Worm (Caenorhabditis elegans) whole organism, midembryonic: ENCODE measurements around the gene clec-168.

ENCODE experiments used
- T22C8.4 ChIP-seq: fragments of 200-800 bp; sonication (Bioruptor generic); IDR thresholded peaks from 2 replicates; pipeline ENCODE4 v1.3.6; 2022; ENCODE audit warnings: missing genetic modification characterization, missing compliant biosample characterization
- cog-1 ChIP-seq: sonication (generic microtip); optimal IDR thresholded peaks from 2 replicates; lab custom pipeline; 2016; ENCODE audit warnings: missing genetic modification characterization, missing compliant biosample characterization
- flt-1 ChIP-seq: fragments of 200-800 bp; sonication (Bioruptor generic); IDR thresholded peaks from 2 replicates; pipeline ENCODE4 v1.3.6; 2022; ENCODE audit warnings: missing genetic modification characterization, missing compliant biosample characterization
- klf-2 ChIP-seq: fragments of 200-800 bp; sonication (Bioruptor generic); conservative IDR thresholded peaks from 2 replicates; pipeline ENCODE4 v1.3.6; 2022; ENCODE audit warnings: missing genetic modification reagents, missing genetic modification characterization, missing compliant biosample characterization
- med-1 ChIP-seq: sonication (generic microtip); optimal IDR thresholded peaks from 2 replicates; lab custom pipeline; 2017; ENCODE audit warnings: missing genetic modification characterization, mild to moderate bottlenecking, missing compliant biosample characterization, antibody characterized with exemption, missing genetic modification reagents; ENCODE audit not compliant: insufficient read depth
- ref-1 ChIP-seq: fragments of 200-800 bp; sonication (Bioruptor generic); conservative IDR thresholded peaks from 2 replicates; pipeline ENCODE4 v1.3.6; 2022; ENCODE audit warnings: missing genetic modification reagents, missing genetic modification characterization, missing compliant biosample characterization
- tab-1 ChIP-seq: fragments of 200-800 bp; sonication (Bioruptor generic); IDR thresholded peaks from 2 replicates; pipeline ENCODE4 v1.3.6; 2022; ENCODE audit warnings: missing genetic modification characterization, missing compliant biosample characterization
- ztf-23 ChIP-seq: fragments of 200-800 bp; sonication (Bioruptor generic); IDR thresholded peaks from 2 replicates; pipeline ENCODE4 v1.3.6; 2022; ENCODE audit warnings: missing genetic modification reagents, missing genetic modification characterization, missing compliant biosample characterization
- ztf-29 ChIP-seq: fragments of 200-800 bp; sonication (Bioruptor generic); IDR thresholded peaks from 2 replicates; pipeline ENCODE4 v1.3.6; 2022; ENCODE audit warnings: missing genetic modification reagents, missing genetic modification characterization, missing compliant biosample characterization

The clec-168 gene

ce11 chrIV:1266724-1267123 is 10.0 kb downstream of the clec-168 start, which contains the start of gene clec-170:
clec-170 (plus strand) TSS chrIV:1266866.
- TF ChIP-seq ref-1 (GFP tag; lab: Robert Waterston, UW), result no peak
- no peak for TF ChIP-seq flt-1 (GFP tag; lab: Robert Waterston, UW)
- TF ChIP-seq cog-1 (tag; lab: Kevin White, UChicago), result no peak
- TF ChIP-seq T22C8.4 (GFP tag; lab: Robert Waterston, UW), result no peak
- no peak for TF ChIP-seq med-1 (GFP tag; lab: Kevin White, UChicago)
- no peak for TF ChIP-seq ztf-23
- no peak for TF ChIP-seq klf-2 (GFP tag; lab: Robert Waterston, UW)
- no peak for TF ChIP-seq ztf-29 (GFP tag; lab: Robert Waterston, UW)
- no peak for TF ChIP-seq tab-1

- TF ChIP-seq ztf-23, result no peak
- TF ChIP-seq ref-1 (GFP tag; lab: Robert Waterston, UW), result no peak
- no peak for TF ChIP-seq cog-1 (tag; lab: Kevin White, UChicago)
- no peak for TF ChIP-seq T22C8.4 (GFP tag; lab: Robert Waterston, UW)
- TF ChIP-seq tab-1, result no peak
- no peak for TF ChIP-seq flt-1 (GFP tag; lab: Robert Waterston, UW)
- TF ChIP-seq ztf-29 (GFP tag; lab: Robert Waterston, UW), result no peak
- no peak for TF ChIP-seq klf-2 (GFP tag; lab: Robert Waterston, UW)
- TF ChIP-seq med-1 (GFP tag; lab: Kevin White, UChicago), result no peak
Observed at ce11 chrIV:1274583-1274982, 17.8 kb downstream of the clec-168 start, which contains the start of gene C09E9.1. C09E9.1 (plus strand) TSS chrIV:1274868.

ce11 chrIV:1275910-1276309 is 19.1 kb downstream of the clec-168 start:
- no peak for TF ChIP-seq tab-1
- TF ChIP-seq ztf-23, result no peak

ce11 chrIV:1277067-1277466 is 20.3 kb downstream of the clec-168 start:
- TF ChIP-seq klf-2 (GFP tag; lab: Robert Waterston, UW) (no peak), ztf-23 (no peak), med-1 (GFP tag; lab: Kevin White, UChicago) (no peak), T22C8.4 (GFP tag; lab: Robert Waterston, UW) (no peak), ztf-29 (GFP tag; lab: Robert Waterston, UW) (no peak), ref-1 (GFP tag; lab: Robert Waterston, UW) (no peak), cog-1 (tag; lab: Kevin White, UChicago) (no peak), flt-1 (GFP tag; lab: Robert Waterston, UW) (no peak), tab-1 (no peak)

ce11 chrIV:1278945-1279344 is 22.2 kb downstream of the clec-168 start:
- TF ChIP-seq ztf-23 (no peak), T22C8.4 (GFP tag; lab: Robert Waterston, UW) (no peak), ref-1 (GFP tag; lab: Robert Waterston, UW) (no peak), ztf-29 (GFP tag; lab: Robert Waterston, UW) (no peak), klf-2 (GFP tag; lab: Robert Waterston, UW) (no peak), flt-1 (GFP tag; lab: Robert Waterston, UW) (no peak), tab-1 (no peak), cog-1 (tag; lab: Kevin White, UChicago) (no peak), med-1 (GFP tag; lab: Kevin White, UChicago) (no peak)

ce11 chrIV:1284877-1285276 is 28.1 kb downstream of the clec-168 start:
- TF ChIP-seq ref-1 (GFP tag; lab: Robert Waterston, UW), result no peak
- no peak for TF ChIP-seq cog-1 (tag; lab: Kevin White, UChicago)
- no peak for TF ChIP-seq flt-1 (GFP tag; lab: Robert Waterston, UW)
- no peak for TF ChIP-seq tab-1
- TF ChIP-seq ztf-23, result no peak
- no peak for TF ChIP-seq T22C8.4 (GFP tag; lab: Robert Waterston, UW)
- no peak for TF ChIP-seq med-1 (GFP tag; lab: Kevin White, UChicago)
- TF ChIP-seq klf-2 (GFP tag; lab: Robert Waterston, UW), result no peak
- TF ChIP-seq ztf-29 (GFP tag; lab: Robert Waterston, UW), result no peak

- TF ChIP-seq ztf-29 (GFP tag; lab: Robert Waterston, UW) (no peak), klf-2 (GFP tag; lab: Robert Waterston, UW) (no peak), med-1 (GFP tag; lab: Kevin White, UChicago) (no peak), tab-1 (no peak), cog-1 (tag; lab: Kevin White, UChicago) (no peak), flt-1 (GFP tag; lab: Robert Waterston, UW) (no peak), ref-1 (GFP tag; lab: Robert Waterston, UW) (no peak), T22C8.4 (GFP tag; lab: Robert Waterston, UW) (no peak), ztf-23 (no peak)
Observed at ce11 chrIV:1286549-1286948, 29.8 kb downstream of the clec-168 start.

ce11 chrIV:1289327-1289726 is 32.6 kb downstream of the clec-168 start, which contains the start of gene plst-1:
plst-1 (plus strand) TSS chrIV:1289627.
- TF ChIP-seq cog-1 (tag; lab: Kevin White, UChicago), result no peak
- TF ChIP-seq T22C8.4 (GFP tag; lab: Robert Waterston, UW), result no peak
- no peak for TF ChIP-seq ztf-29 (GFP tag; lab: Robert Waterston, UW)
- TF ChIP-seq tab-1, result no peak
- TF ChIP-seq ztf-23, result no peak
- no peak for TF ChIP-seq med-1 (GFP tag; lab: Kevin White, UChicago)
- TF ChIP-seq ref-1 (GFP tag; lab: Robert Waterston, UW), result no peak
- TF ChIP-seq flt-1 (GFP tag; lab: Robert Waterston, UW), result no peak
- TF ChIP-seq klf-2 (GFP tag; lab: Robert Waterston, UW), result no peak

ce11 chrIV:1298984-1299383 is 42.2 kb downstream of the clec-168 start:
- TF ChIP-seq ref-1 (GFP tag; lab: Robert Waterston, UW) (no peak), klf-2 (GFP tag; lab: Robert Waterston, UW) (no peak), T22C8.4 (GFP tag; lab: Robert Waterston, UW) (no peak), med-1 (GFP tag; lab: Kevin White, UChicago) (no peak), ztf-29 (GFP tag; lab: Robert Waterston, UW) (no peak), ztf-23 (no peak), flt-1 (GFP tag; lab: Robert Waterston, UW) (no peak), cog-1 (tag; lab: Kevin White, UChicago) (no peak), tab-1 (no peak)
